Fruit fly (Drosophila melanogaster) whole organism, embryonic: ENCODE data around the gene Exd2.

Experiments used
- Bgb ChIP-seq: fragments of 200-800 bp; sonication (Bioruptor generic); IDR thresholded peaks from 2 replicates; pipeline ENCODE4 v1.3.6; 2022; ENCODE audit warnings: missing biosample characterization, missing genetic modification characterization; ENCODE audit not compliant: partially characterized antibody
- CG10431 ChIP-seq: fragments of 200-800 bp; sonication (Bioruptor generic); optimal IDR thresholded peaks from 3 replicates; lab custom pipeline; 2018; ENCODE audit warnings: missing biosample characterization, mild to moderate bottlenecking, missing genetic modification characterization
- CG10543 ChIP-seq: fragments of 200-800 bp; sonication (Bioruptor generic); optimal IDR thresholded peaks from 3 replicates; lab custom pipeline; 2017; ENCODE audit warnings: missing biosample characterization, mild to moderate bottlenecking, missing genetic modification characterization, moderate library complexity
- CG10979 ChIP-seq: fragments of 200-800 bp; sonication (Bioruptor generic); optimal IDR thresholded peaks from 2 replicates; lab custom pipeline; 2018; ENCODE audit warnings: missing biosample characterization, mild to moderate bottlenecking, missing genetic modification characterization, moderate library complexity
- CG11085 ChIP-seq: fragments of 200-800 bp; sonication (Bioruptor generic); IDR thresholded peaks from 2 replicates; pipeline ENCODE4 v1.3.6; 2022; ENCODE audit warnings: missing biosample characterization, missing genetic modification characterization
- CG11456 ChIP-seq: fragments of 200-800 bp; sonication (Bioruptor generic); IDR thresholded peaks from 3 replicates; pipeline ENCODE4 v1.3.6; 2022; ENCODE audit warnings: missing biosample characterization, missing genetic modification characterization
- CG11695 ChIP-seq: fragments of 200-800 bp; sonication (Bioruptor generic); IDR thresholded peaks from 3 replicates; pipeline ENCODE4 v1.3.6; 2022; ENCODE audit warnings: missing biosample characterization, missing genetic modification characterization
- CG11696 ChIP-seq: fragments of 200-800 bp; sonication (Bioruptor generic); IDR thresholded peaks from 2 replicates; pipeline ENCODE4 v1.3.6; 2022; ENCODE audit warnings: missing biosample characterization, missing genetic modification characterization
- CG12769 ChIP-seq: fragments of 200-800 bp; sonication (Bioruptor generic); optimal IDR thresholded peaks from 2 replicates; lab custom pipeline; 2019; ENCODE audit warnings: missing biosample characterization, mild to moderate bottlenecking, missing genetic modification characterization, moderate library complexity
- CG13123 ChIP-seq: fragments of 200-800 bp; sonication (Bioruptor generic); optimal IDR thresholded peaks from 2 replicates; lab custom pipeline; 2016; ENCODE audit warnings: missing biosample characterization, missing genetic modification characterization
- CG14441 ChIP-seq: fragments of 200-800 bp; sonication (Bioruptor generic); IDR thresholded peaks from 2 replicates; pipeline ENCODE4 v1.3.6; 2022; ENCODE audit warnings: missing biosample characterization, missing genetic modification characterization
- CG1647 ChIP-seq: fragments of 200-800 bp; sonication (Bioruptor generic); optimal IDR thresholded peaks from 3 replicates; lab custom pipeline; 2016; ENCODE audit warnings: missing biosample characterization, missing genetic modification characterization
- CG18599 ChIP-seq: fragments of 200-800 bp; sonication (Bioruptor generic); optimal IDR thresholded peaks from 3 replicates; lab custom pipeline; 2017; ENCODE audit warnings: missing biosample characterization, missing genetic modification characterization, mild to moderate bottlenecking, moderate library complexity, missing genetic modification reagents
- CG18619 ChIP-seq: fragments of 200-800 bp; sonication (Bioruptor generic); optimal IDR thresholded peaks from 3 replicates; lab custom pipeline; 2017; ENCODE audit warnings: missing biosample characterization, mild to moderate bottlenecking, missing genetic modification characterization
- CG2199 ChIP-seq: fragments of 200-800 bp; sonication (Bioruptor generic); IDR thresholded peaks from 3 replicates; pipeline ENCODE4 v1.3.6; 2022; ENCODE audit warnings: missing biosample characterization, missing genetic modification characterization
- CG31388 ChIP-seq: fragments of 200-800 bp; sonication (Bioruptor generic); optimal IDR thresholded peaks from 2 replicates; lab custom pipeline; 2016; ENCODE audit warnings: missing biosample characterization, missing genetic modification characterization
- CG34224 ChIP-seq: fragments of 200-800 bp; sonication (Bioruptor generic); IDR thresholded peaks from 3 replicates; pipeline ENCODE4 v1.3.6; 2022; ENCODE audit warnings: missing biosample characterization, missing genetic modification characterization; ENCODE audit not compliant: partially characterized antibody
- CG6272 ChIP-seq: fragments of 200-800 bp; sonication (Bioruptor generic); IDR thresholded peaks from 2 replicates; pipeline ENCODE4 v1.3.6; 2022; ENCODE audit warnings: missing biosample characterization, missing genetic modification characterization
- CG7928 ChIP-seq: fragments of 200-800 bp; sonication (Bioruptor generic); optimal IDR thresholded peaks from 2 replicates; lab custom pipeline; 2017; ENCODE audit warnings: missing biosample characterization, mild to moderate bottlenecking, missing genetic modification characterization
- CG9727 ChIP-seq: fragments of 200-800 bp; sonication (Bioruptor generic); optimal IDR thresholded peaks from 3 replicates; lab custom pipeline; 2017; ENCODE audit warnings: missing biosample characterization, mild to moderate bottlenecking, missing genetic modification characterization
- Dll ChIP-seq: fragments of 200-800 bp; sonication (Bioruptor generic); IDR thresholded peaks from 4 replicates; pipeline ENCODE4 v1.3.6; 2022; ENCODE audit warnings: missing biosample characterization, missing genetic modification characterization; ENCODE audit not compliant: partially characterized antibody
- HLH4C ChIP-seq: fragments of 200-800 bp; sonication (Bioruptor generic); IDR thresholded peaks from 3 replicates; pipeline ENCODE4 v1.3.6; 2022; ENCODE audit warnings: missing biosample characterization, missing genetic modification characterization; ENCODE audit not compliant: partially characterized antibody
- HmgZ ChIP-seq: fragments of 200-800 bp; sonication (Bioruptor generic); optimal IDR thresholded peaks from 2 replicates; lab custom pipeline; 2018; ENCODE audit warnings: missing biosample characterization, mild to moderate bottlenecking, missing genetic modification characterization
- Hr78 ChIP-seq, 2 experiments: fragments of 200-800 bp in 1 of 2; fragments of >200 bp in 1 of 2; sonication (Bioruptor generic) in 1 of 2; optimal IDR thresholded peaks; 2 replicates each; lab custom pipeline; 2017 to 2019; ENCODE audit warnings: missing biosample characterization in 2 of 2, missing genetic modification characterization in 2 of 2, mild to moderate bottlenecking in 1 of 2, moderate library complexity in 1 of 2
- Nf-YC ChIP-seq: fragments of 200-800 bp; optimal IDR thresholded peaks from 3 replicates; lab custom pipeline; 2019; ENCODE audit warnings: missing biosample characterization, mild to moderate bottlenecking, missing genetic modification characterization, moderate library complexity
- Pdp1 ChIP-seq, 2 experiments: fragments of 200-800 bp; sonication (Bioruptor generic); optimal IDR thresholded peaks; 3 replicates each; lab custom pipeline; 2016; ENCODE audit warnings: missing biosample characterization in 2 of 2, missing genetic modification characterization in 2 of 2, mild to moderate bottlenecking in 1 of 2, moderate library complexity in 1 of 2
- Trl ChIP-seq, 3 experiments: fragments of >200 bp in 2 of 3; fragments of 200-800 bp in 1 of 3; sonication (Bioruptor generic) in 1 of 3; optimal IDR thresholded peaks; 2 replicates in 1 of 3; 3 replicates in 2 of 3; lab custom pipeline; 2016 to 2017; ENCODE audit warnings: missing biosample characterization in 1 of 3, missing genetic modification characterization in 1 of 3
- ac ChIP-seq: fragments of 200-800 bp; sonication (Bioruptor generic); optimal IDR thresholded peaks from 3 replicates; lab custom pipeline; 2017; ENCODE audit warnings: missing biosample characterization, mild to moderate bottlenecking, missing genetic modification characterization
- chinmo ChIP-seq: fragments of 200-800 bp; sonication (Bioruptor generic); IDR thresholded peaks from 4 replicates; pipeline ENCODE4 v1.3.6; 2022; ENCODE audit warnings: missing biosample characterization, missing genetic modification characterization; ENCODE audit not compliant: partially characterized antibody
- crol ChIP-seq: fragments of 200-800 bp; sonication (Bioruptor generic); IDR thresholded peaks from 2 replicates; pipeline ENCODE4 v1.3.6; 2022; ENCODE audit warnings: missing biosample characterization, missing genetic modification characterization
- ftz-f1 ChIP-seq: fragments of 200-800 bp; sonication (Bioruptor generic); optimal IDR thresholded peaks from 2 replicates; lab custom pipeline; 2016; ENCODE audit warnings: missing biosample characterization, missing genetic modification characterization
- gsb-n ChIP-seq: fragments of 200-800 bp; sonication (Bioruptor generic); optimal IDR thresholded peaks from 3 replicates; lab custom pipeline; 2018; ENCODE audit warnings: missing biosample characterization, mild to moderate bottlenecking, missing genetic modification characterization
- lola ChIP-seq, 3 experiments: fragments of >200 bp in 2 of 3; fragments of 200-800 bp in 1 of 3; sonication (Bioruptor generic) in 1 of 3; optimal IDR thresholded peaks; 2 replicates each; lab custom pipeline; 2017 to 2019; ENCODE audit warnings: missing biosample characterization in 3 of 3, missing genetic modification characterization in 3 of 3, mild to moderate bottlenecking in 1 of 3, moderate library complexity in 1 of 3
- nau ChIP-seq: fragments of 200-800 bp; sonication (Bioruptor generic); optimal IDR thresholded peaks from 3 replicates; lab custom pipeline; 2017; ENCODE audit warnings: missing biosample characterization, mild to moderate bottlenecking, missing genetic modification characterization, missing genetic modification reagents
- nom ChIP-seq: fragments of 200-800 bp; sonication (Bioruptor generic); optimal IDR thresholded peaks from 2 replicates; lab custom pipeline; 2017; ENCODE audit warnings: missing biosample characterization, missing genetic modification characterization, mild to moderate bottlenecking, moderate library complexity, missing genetic modification reagents
- salm ChIP-seq: fragments of 200-800 bp; sonication (Bioruptor generic); optimal IDR thresholded peaks from 2 replicates; lab custom pipeline; 2018; ENCODE audit warnings: missing biosample characterization, mild to moderate bottlenecking, missing genetic modification characterization
- sd ChIP-seq: fragments of 200-800 bp; sonication (Bioruptor generic); optimal IDR thresholded peaks from 3 replicates; lab custom pipeline; 2018; ENCODE audit warnings: missing biosample characterization, mild to moderate bottlenecking, missing genetic modification characterization, moderate library complexity
- sr ChIP-seq: fragments of 200-800 bp; sonication (Bioruptor generic); IDR thresholded peaks from 3 replicates; pipeline ENCODE4 v1.3.6; 2022; ENCODE audit warnings: missing biosample characterization, missing genetic modification characterization
- stc ChIP-seq: fragments of 200-800 bp; sonication (Bioruptor generic); IDR thresholded peaks from 2 replicates; pipeline ENCODE4 v1.3.6; 2022; ENCODE audit warnings: missing biosample characterization, missing genetic modification characterization
- zfh2 ChIP-seq: fragments of 200-800 bp; sonication (Bioruptor generic); optimal IDR thresholded peaks from 2 replicates; lab custom pipeline; 2016; ENCODE audit warnings: missing biosample characterization, missing genetic modification characterization

The Exd2 gene

DNA sequence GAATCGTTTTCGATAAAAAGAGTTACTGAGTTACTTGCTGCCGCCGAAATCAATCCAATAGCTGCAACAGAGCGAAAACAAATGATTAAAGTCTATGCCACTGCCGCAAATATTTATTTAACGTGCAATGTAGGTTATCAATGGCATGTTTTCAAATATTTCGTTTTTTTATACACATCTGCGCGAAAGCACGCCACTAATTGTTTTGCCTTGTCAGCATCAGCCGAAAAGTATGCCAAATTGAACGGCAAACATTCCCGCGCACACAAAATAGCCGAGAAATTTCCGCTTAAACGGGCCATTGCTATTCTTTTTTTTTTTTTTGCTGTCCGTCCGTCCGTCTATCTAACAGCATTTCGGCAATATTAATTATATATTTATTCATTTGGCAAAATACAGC lies 16.5 kb upstream of the Exd2 start (continued):
- TF ChIP-seq gsb-n (tag; lab: Kevin White, UChicago) (no peak), CG13123 (no peak), stc (no peak), ac (GFP tag; lab: Kevin White, UChicago) (no peak), chinmo (no peak), CG1647 (no peak), CG18599 (GFP tag; lab: Kevin White, UChicago) (no peak), CG31388 (no peak), CG18619 (GFP tag; lab: Kevin White, UChicago) (no peak), ftz-f1 (GFP tag; lab: Kevin White, UChicago) (no peak), CG34224 (no peak), CG9727 (GFP tag; lab: Kevin White, UChicago) (no peak), CG10431 (GFP tag; lab: Kevin White, UChicago) (no peak), CG2199 (GFP tag; lab: Robert Waterston, UW) (0 out of 3 replicates have a peak, but pooled peaks have one; percentile 56), Dll (no peak), HLH4C (GFP tag; lab: Robert Waterston, UW) (no peak), CG14441 (0 out of 2 replicates have a peak, but pooled peaks have one; percentile 8)

DNA sequence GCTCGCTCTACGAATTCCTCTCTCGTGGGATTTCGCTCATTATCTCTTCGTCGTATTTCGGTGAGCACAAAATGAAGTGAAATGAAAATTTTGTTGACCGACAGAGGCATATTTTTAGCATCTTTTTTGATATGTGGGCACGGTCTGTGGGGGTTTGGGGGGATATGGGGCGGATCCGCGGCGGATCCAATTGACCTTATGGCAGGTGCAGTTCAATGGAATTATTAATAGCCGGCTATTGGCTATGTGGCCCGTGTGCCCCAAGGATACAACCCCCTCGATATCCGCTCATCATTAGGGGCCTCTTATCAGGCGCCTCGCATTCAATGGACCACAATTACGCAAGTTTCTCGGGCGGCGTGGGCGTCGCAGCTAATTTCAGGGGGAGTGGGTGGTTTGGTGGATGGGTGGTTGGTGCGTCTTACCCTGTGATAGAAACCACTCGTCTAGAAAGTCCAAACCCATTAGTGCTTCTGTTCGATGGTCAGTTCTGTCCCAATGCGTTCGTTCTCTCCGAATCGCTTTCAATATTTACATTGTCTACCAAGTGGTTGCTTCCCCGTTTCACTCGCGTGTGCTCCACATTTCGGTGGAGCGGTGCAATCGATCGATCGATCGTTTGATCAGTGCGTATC lies 15.8 kb upstream of the Exd2 start, which contains the start of gene sals:
sals (minus strand) TSS at position 585 of the 635 bp plus-strand sequence.
- TF ChIP-seq Trl (optimal IDR thresholded peaks at IDR 0.05; lab: Kevin White, UChicago) (peak; percentile 15 to 35), Trl (GFP tag; optimal IDR thresholded peaks at IDR 0.05; lab: Kevin White, UChicago) (no peak), zfh2 (no peak), CG10543 (GFP tag; lab: Kevin White, UChicago) (peak; percentile 31), crol (GFP tag; lab: Robert Waterston, UW) (peak; percentile 49), lola (GFP tag; optimal IDR thresholded peaks at IDR 0.05; lab: Kevin White, UChicago) (no peak), Hr78 (GFP tag; optimal IDR thresholded peaks at IDR 0.05; lab: Kevin White, UChicago) (peak in 1 of 2 experiments; percentile 31), HmgZ (tag; lab: Kevin White, UChicago) (no peak), sd (peak; percentile 62), nau (GFP tag; lab: Kevin White, UChicago) (peak; percentile 24), nom (GFP tag; lab: Kevin White, UChicago) (no peak), CG11696 (no peak), CG12769 (tag; lab: Kevin White, UChicago) (peak; percentile 74), sr (GFP tag; lab: Robert Waterston, UW) (peak; percentile 93), Bgb (GFP tag; lab: Robert Waterston, UW) (no peak), ftz-f1 (GFP tag; lab: Kevin White, UChicago) (peak; percentile 16), Pdp1 (GFP tag; optimal IDR thresholded peaks at IDR 0.05; lab: Kevin White, UChicago) (peak in 1 of 2 experiments; percentile 74)

DNA sequence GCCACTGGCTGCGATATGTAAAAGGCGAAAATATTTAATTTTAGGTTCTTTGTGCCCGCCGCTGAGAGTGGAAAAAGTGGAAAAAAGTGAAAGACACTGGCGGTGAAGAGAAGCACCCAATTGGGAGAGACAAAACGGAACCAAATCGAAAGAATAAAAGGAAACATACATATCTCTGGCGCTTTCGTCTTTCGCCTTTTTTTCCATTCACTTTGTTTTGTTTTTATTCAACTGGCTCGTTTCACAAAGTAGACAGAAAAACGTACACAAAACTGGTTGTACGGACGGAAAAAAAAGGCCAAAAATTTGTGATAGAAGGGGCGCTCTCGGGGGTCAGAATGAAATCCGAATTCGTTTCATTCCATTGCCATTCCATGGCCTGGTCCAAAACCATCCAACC lies 14.2 kb upstream of the Exd2 start:
- TF ChIP-seq CG10979 (tag; lab: Kevin White, UChicago) (no peak), nom (GFP tag; lab: Kevin White, UChicago) (peak; percentile 45)

- TF ChIP-seq CG11456 (GFP tag; lab: Robert Waterston, UW) (0 out of 3 replicates have a peak, but pooled peaks have one; percentile 22), Nf-YC (tag; lab: Kevin White, UChicago) (no peak), CG11085 (GFP tag; lab: Robert Waterston, UW) (no peak), salm (no peak), CG7928 (no peak), CG6272 (GFP tag; lab: Robert Waterston, UW) (no peak), CG11695 (GFP tag; lab: Robert Waterston, UW) (no peak)
Measured at dm6 chr3R:11441038-11441437, 5.5 kb upstream of the Exd2 start.
